Fruit fly (Drosophila melanogaster): ENCODE results near the gene TkR99D.

The TkR99D gene

DNA sequence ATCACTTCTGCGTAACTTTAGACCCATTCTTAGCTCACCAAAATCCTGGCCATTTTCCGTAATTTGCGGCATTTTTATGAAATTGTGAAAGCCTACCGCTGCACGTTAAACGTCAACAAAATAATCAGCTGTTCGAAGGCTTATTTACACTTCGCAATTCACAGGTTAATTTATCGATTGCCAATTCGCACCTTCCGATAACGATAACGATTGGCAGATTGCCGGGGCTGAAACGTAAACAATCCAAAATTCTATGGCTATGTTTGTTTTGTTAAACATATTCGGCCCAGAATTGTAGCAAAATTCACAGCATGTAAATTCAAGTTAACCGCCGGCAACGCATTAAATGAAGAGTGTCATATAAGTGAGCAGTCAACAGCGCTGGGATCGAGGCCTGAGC is 33.5 kb downstream of the TkR99D start, which contains the start of the genes eIF2Balpha and Vps13B (continued):
- TF ChIP-seq ssp (GFP tag; IDR thresholded peaks at IDR 0.05), result 0 out of 2 replicates have a peak, but pooled peaks have one; percentile 7
- no peak for TF ChIP-seq mam (GFP tag; optimal IDR thresholded peaks at IDR 0.05)
- TF ChIP-seq nerfin-2 (GFP tag; IDR thresholded peaks at IDR 0.05; ENCODE audit: partially characterized antibody), result peak; percentile 85
- TF ChIP-seq CG10959 (GFP tag; IDR thresholded peaks at IDR 0.05), result 0 out of 2 replicates have a peak, but pooled peaks have one; percentile 6
- no peak for TF ChIP-seq CG4707 (GFP tag; optimal IDR thresholded peaks at IDR 0.05)
- TF ChIP-seq lilli (GFP tag; optimal IDR thresholded peaks at IDR 0.05), result no peak
- TF ChIP-seq Gsc (GFP tag; IDR thresholded peaks at IDR 0.05), result no peak
- TF ChIP-seq CG12769 (tag; optimal IDR thresholded peaks at IDR 0.05), result no peak
- TF ChIP-seq CG2116 (GFP tag; optimal IDR thresholded peaks at IDR 0.05), result peak; percentile 29
- no peak for TF ChIP-seq CG7745 (tag; optimal IDR thresholded peaks at IDR 0.05)
- no peak for TF ChIP-seq CG10274 (GFP tag; optimal IDR thresholded peaks at IDR 0.05)
- no peak for TF ChIP-seq Mad (GFP tag; optimal IDR thresholded peaks at IDR 0.05)
- peak; percentile 61; the same call in 1 of the 3 replicates for TF ChIP-seq CG34422 (GFP tag; IDR thresholded peaks at IDR 0.05)
- no peak for TF ChIP-seq CG6175 (GFP tag; IDR thresholded peaks at IDR 0.05)
- peak; percentile 78 for TF ChIP-seq hb (GFP tag; IDR thresholded peaks at IDR 0.05; ENCODE audit: partially characterized antibody)
- peak; percentile 100 for TF ChIP-seq zen2 (GFP tag; IDR thresholded peaks at IDR 0.05; ENCODE audit: partially characterized antibody)
- TF ChIP-seq CG15601 (tag; optimal IDR thresholded peaks at IDR 0.05), result no peak
- TF ChIP-seq h (optimal IDR thresholded peaks at IDR 0.05), result no peak
- no peak for TF ChIP-seq CG14667 (GFP tag; IDR thresholded peaks at IDR 0.05)
- peak; percentile 12 for TF ChIP-seq Sin3A (optimal IDR thresholded peaks at IDR 0.05)
- no peak for TF ChIP-seq ase (GFP tag; IDR thresholded peaks at IDR 0.05)
- peak; percentile 63 for TF ChIP-seq CG14860 (GFP tag; IDR thresholded peaks at IDR 0.05; ENCODE audit: partially characterized antibody)
- peak; percentile 80 for TF ChIP-seq bigmax (GFP tag; optimal IDR thresholded peaks at IDR 0.05)
- TF ChIP-seq CG16813 (GFP tag; IDR thresholded peaks at IDR 0.05; ENCODE audit: partially characterized antibody), result peak; percentile 59; the same call in 2 of the 3 replicates
- TF ChIP-seq al (GFP tag; IDR thresholded peaks at IDR 0.05), result no peak
- no peak for TF ChIP-seq CG12155 (GFP tag; optimal IDR thresholded peaks at IDR 0.05)
- peak; percentile 98 for TF ChIP-seq MBD-R2 (GFP tag; IDR thresholded peaks at IDR 0.05)
- no peak for TF ChIP-seq CG17568 (GFP tag; optimal IDR thresholded peaks at IDR 0.05)
- TF ChIP-seq E2f2 (GFP tag; IDR thresholded peaks at IDR 0.05), result 0 out of 2 replicates have a peak, but pooled peaks have one; percentile 22
- peak; percentile 83 for TF ChIP-seq CG13775 (GFP tag; optimal IDR thresholded peaks at IDR 0.05)
- TF ChIP-seq CG18764 (GFP tag; optimal IDR thresholded peaks at IDR 0.05), result peak; percentile 100
- no peak for TF ChIP-seq Lim3 (GFP tag; IDR thresholded peaks at IDR 0.05)
- TF ChIP-seq nmo (GFP tag; optimal IDR thresholded peaks at IDR 0.05), result no peak
- no peak for TF ChIP-seq CG2120 (GFP tag; optimal IDR thresholded peaks at IDR 0.05)
- peak; percentile 36; the same call in 1 of the 2 replicates for TF ChIP-seq ara (GFP tag; IDR thresholded peaks at IDR 0.05)
- no peak for TF ChIP-seq CG8944 (GFP tag; optimal IDR thresholded peaks at IDR 0.05)
- TF ChIP-seq CG8924 (tag; optimal IDR thresholded peaks at IDR 0.05), result no peak
- TF ChIP-seq wor (GFP tag; IDR thresholded peaks at IDR 0.05), result 0 out of 2 replicates have a peak, but pooled peaks have one; percentile 19
- TF ChIP-seq Oaz (GFP tag; IDR thresholded peaks at IDR 0.05), result 0 out of 2 replicates have a peak, but pooled peaks have one; percentile 39
- 0 out of 2 replicates have a peak, but pooled peaks have one; percentile 33 for TF ChIP-seq Atf6 (GFP tag; IDR thresholded peaks at IDR 0.05)
- no peak for TF ChIP-seq toy (GFP tag; IDR thresholded peaks at IDR 0.05)
- TF ChIP-seq CG42726 (GFP tag; IDR thresholded peaks at IDR 0.05; ENCODE audit: partially characterized antibody), result peak; percentile 65; the same call in 1 of the 2 replicates
- peak; percentile 84 for TF ChIP-seq CG34224 (GFP tag; IDR thresholded peaks at IDR 0.05; ENCODE audit: partially characterized antibody)
- peak; percentile 35; the same call in 1 of the 3 replicates for TF ChIP-seq so (GFP tag; IDR thresholded peaks at IDR 0.05)
- TF ChIP-seq bbx (GFP tag; IDR thresholded peaks at IDR 0.05; ENCODE audit: partially characterized antibody), result peak; percentile 94
- no peak for TF ChIP-seq Mrtf (GFP tag; IDR thresholded peaks at IDR 0.05)
- TF ChIP-seq amos (GFP tag; IDR thresholded peaks at IDR 0.05; ENCODE audit: partially characterized antibody), result peak; percentile 70
- TF ChIP-seq Dll (GFP tag; IDR thresholded peaks at IDR 0.05; ENCODE audit: partially characterized antibody), result peak; percentile 83
- peak; percentile 96 for TF ChIP-seq CG7963 (GFP tag; IDR thresholded peaks at IDR 0.05; ENCODE audit: partially characterized antibody)
- no peak for TF ChIP-seq Ssrp (tag; optimal IDR thresholded peaks at IDR 0.05)
- TF ChIP-seq HLH3B (GFP tag; IDR thresholded peaks at IDR 0.05), result peak; percentile 45; the same call in 1 of the 2 replicates
